Worm (Caenorhabditis elegans) whole organism, late embryonic: Measurements from ENCODE around the gene efhc-1.

Source experiments
- C08G9.2 ChIP-seq: sonication (generic microtip); optimal IDR thresholded peaks from 2 replicates; lab custom pipeline; 2016; ENCODE audit warnings: mild to moderate bottlenecking, missing genetic modification characterization, moderate library complexity, missing compliant biosample characterization
- Y22D7AL.16 ChIP-seq: sonication (generic microtip); optimal IDR thresholded peaks from 2 replicates; lab custom pipeline; 2016; ENCODE audit warnings: missing genetic modification characterization, missing compliant biosample characterization
- ahr-1 ChIP-seq: sonication (generic microtip); optimal IDR thresholded peaks from 2 replicates; lab custom pipeline; 2016; ENCODE audit warnings: missing genetic modification characterization, missing compliant biosample characterization
- ama-1 ChIP-seq: fragments of 150-350 bp; optimal IDR thresholded peaks from 2 replicates; lab custom pipeline; 2014
- ceh-14 ChIP-seq: sonication (generic microtip); optimal IDR thresholded peaks from 2 replicates; lab custom pipeline; 2016; ENCODE audit warnings: missing genotype, missing genetic modification characterization, missing compliant biosample characterization
- ceh-2 ChIP-seq: sonication (generic microtip); optimal IDR thresholded peaks from 2 replicates; lab custom pipeline; 2016; ENCODE audit warnings: missing genotype, missing genetic modification characterization, missing compliant biosample characterization
- ceh-22 ChIP-seq: sonication (generic microtip); optimal IDR thresholded peaks from 2 replicates; lab custom pipeline; 2017; ENCODE audit warnings: missing biosample characterization, missing genetic modification characterization
- ceh-24 ChIP-seq: sonication (generic microtip); optimal IDR thresholded peaks from 2 replicates; lab custom pipeline; 2016; ENCODE audit warnings: mild to moderate bottlenecking, missing genetic modification characterization, missing compliant biosample characterization
- ceh-31 ChIP-seq: sonication (generic microtip); optimal IDR thresholded peaks from 2 replicates; lab custom pipeline; 2016; ENCODE audit warnings: missing genetic modification characterization, missing compliant biosample characterization
- ceh-34 ChIP-seq: sonication (generic microtip); optimal IDR thresholded peaks from 2 replicates; lab custom pipeline; 2016; ENCODE audit warnings: mild to moderate bottlenecking, missing genetic modification characterization, missing compliant biosample characterization
- ceh-45 ChIP-seq: fragments of 200-800 bp; sonication (Bioruptor generic); IDR thresholded peaks from 2 replicates; pipeline ENCODE4 v1.3.6; 2022; ENCODE audit warnings: missing genetic modification reagents, missing genetic modification characterization, missing compliant biosample characterization
- ceh-9 ChIP-seq: sonication (generic microtip); optimal IDR thresholded peaks from 2 replicates; lab custom pipeline; 2016; ENCODE audit warnings: mild to moderate bottlenecking, missing genetic modification characterization, inconsistent platforms, missing compliant biosample characterization
- che-1 ChIP-seq: sonication (generic microtip); optimal IDR thresholded peaks from 2 replicates; lab custom pipeline; 2016; ENCODE audit warnings: mild to moderate bottlenecking, missing genetic modification characterization, missing compliant biosample characterization
- dmd-4 ChIP-seq: sonication (generic microtip); optimal IDR thresholded peaks from 2 replicates; lab custom pipeline; 2016; ENCODE audit warnings: borderline replicate concordance, missing genetic modification characterization, missing compliant biosample characterization
- elt-2 ChIP-seq: sonication (generic microtip); optimal IDR thresholded peaks from 2 replicates; lab custom pipeline; 2016; ENCODE audit warnings: missing genetic modification reagents, missing genetic modification characterization, missing compliant biosample characterization
- elt-4 ChIP-seq: sonication (generic microtip); optimal IDR thresholded peaks from 2 replicates; lab custom pipeline; 2016; ENCODE audit warnings: missing genetic modification characterization, missing compliant biosample characterization
- fkh-10 ChIP-seq: fragments of 150-350 bp; optimal IDR thresholded peaks from 2 replicates; lab custom pipeline; 2014; ENCODE audit warnings: missing biosample characterization, missing genetic modification reagents, missing genetic modification characterization
- gmeb-2 ChIP-seq: sonication (generic microtip); optimal IDR thresholded peaks from 2 replicates; lab custom pipeline; 2016; ENCODE audit warnings: missing genetic modification characterization, inconsistent platforms, missing compliant biosample characterization
- hlh-15 ChIP-seq: sonication (generic microtip); optimal IDR thresholded peaks from 2 replicates; lab custom pipeline; 2016; ENCODE audit warnings: missing genetic modification characterization, missing compliant biosample characterization
- hlh-30 ChIP-seq: sonication (generic microtip); optimal IDR thresholded peaks from 2 replicates; lab custom pipeline; 2017; ENCODE audit warnings: antibody characterized with exemption, missing genetic modification characterization, missing compliant biosample characterization; ENCODE audit not compliant: insufficient read depth
- hlh-6 ChIP-seq: sonication (generic microtip); optimal IDR thresholded peaks from 2 replicates; lab custom pipeline; 2016; ENCODE audit warnings: missing genotype, missing genetic modification characterization, missing compliant biosample characterization
- lin-11 ChIP-seq: fragments of 200-800 bp; sonication (Bioruptor generic); optimal IDR thresholded peaks from 2 replicates; lab custom pipeline; 2018; ENCODE audit warnings: mild to moderate bottlenecking, missing genetic modification characterization, missing compliant biosample characterization
- madf-2 ChIP-seq: sonication (generic microtip); optimal IDR thresholded peaks from 2 replicates; lab custom pipeline; 2017; ENCODE audit warnings: missing genetic modification characterization, missing compliant biosample characterization
- nfya-1 ChIP-seq: sonication (generic microtip); optimal IDR thresholded peaks from 2 replicates; lab custom pipeline; 2017; ENCODE audit warnings: missing genetic modification characterization, mild to moderate bottlenecking, missing compliant biosample characterization, antibody characterized with exemption, moderate library complexity
- nhr-11 ChIP-seq: fragments of 150-350 bp; optimal IDR thresholded peaks from 2 replicates; lab custom pipeline; 2014; ENCODE audit warnings: missing biosample characterization, missing genetic modification characterization
- nhr-232 ChIP-seq: sonication (generic microtip); optimal IDR thresholded peaks from 2 replicates; lab custom pipeline; 2016; ENCODE audit warnings: missing genetic modification characterization, missing compliant biosample characterization
- npax-4 ChIP-seq: sonication (generic microtip); optimal IDR thresholded peaks from 2 replicates; lab custom pipeline; 2016; ENCODE audit warnings: missing genetic modification characterization, missing compliant biosample characterization
- pat-9 ChIP-seq: fragments of 200-800 bp; sonication (Bioruptor generic); optimal IDR thresholded peaks from 2 replicates; lab custom pipeline; 2018; ENCODE audit warnings: mild to moderate bottlenecking, missing genetic modification characterization, moderate library complexity, missing compliant biosample characterization
- pha-4 ChIP-seq: fragments of 150-350 bp; optimal IDR thresholded peaks from 2 replicates; lab custom pipeline; 2018; ENCODE audit warnings: missing biosample characterization, missing genetic modification reagents, missing genetic modification characterization
- pqm-1 ChIP-seq: sonication (generic microtip); optimal IDR thresholded peaks from 2 replicates; lab custom pipeline; 2016; ENCODE audit warnings: missing genetic modification characterization, missing compliant biosample characterization
- rnt-1 ChIP-seq: sonication (generic microtip); optimal IDR thresholded peaks from 2 replicates; lab custom pipeline; 2016; ENCODE audit warnings: missing genetic modification characterization, missing compliant biosample characterization
- sox-2 ChIP-seq: fragments of 200-800 bp; sonication (Bioruptor generic); IDR thresholded peaks from 2 replicates; pipeline ENCODE4 v1.3.6; 2022; ENCODE audit warnings: missing genetic modification reagents, missing genetic modification characterization, missing compliant biosample characterization
- syd-9 ChIP-seq: sonication (generic microtip); optimal IDR thresholded peaks from 2 replicates; lab custom pipeline; 2016; ENCODE audit warnings: mild to moderate bottlenecking, missing genetic modification characterization, moderate library complexity, missing compliant biosample characterization
- tbx-7 ChIP-seq: sonication (generic microtip); optimal IDR thresholded peaks from 2 replicates; lab custom pipeline; 2016; ENCODE audit warnings: missing genotype, missing genetic modification characterization, missing compliant biosample characterization
- ttx-3 ChIP-seq: sonication (generic microtip); optimal IDR thresholded peaks from 2 replicates; lab custom pipeline; 2016; ENCODE audit warnings: missing genetic modification reagents, missing genetic modification characterization, missing compliant biosample characterization
- unc-3 ChIP-seq, 2 experiments: fragments of 200-800 bp in 1 of 2; sonication (Bioruptor generic) in 1 of 2; sonication (generic microtip) in 1 of 2; conservative IDR thresholded peaks in 1 of 2; optimal IDR thresholded peaks in 1 of 2; 2 replicates each; pipeline versions ENCODE4 v1.3.6 to Lab custom; 2016 to 2022; ENCODE audit warnings: missing compliant biosample characterization in 2 of 2, missing genetic modification characterization in 2 of 2, missing genetic modification reagents in 1 of 2
- unc-86 ChIP-seq: sonication (generic microtip); optimal IDR thresholded peaks from 2 replicates; lab custom pipeline; 2016; ENCODE audit warnings: missing genetic modification characterization, missing compliant biosample characterization
- zip-5 ChIP-seq: sonication (generic microtip); optimal IDR thresholded peaks from 2 replicates; lab custom pipeline; 2016; ENCODE audit warnings: missing genetic modification characterization, missing compliant biosample characterization

efhc-1 gene

DNA sequence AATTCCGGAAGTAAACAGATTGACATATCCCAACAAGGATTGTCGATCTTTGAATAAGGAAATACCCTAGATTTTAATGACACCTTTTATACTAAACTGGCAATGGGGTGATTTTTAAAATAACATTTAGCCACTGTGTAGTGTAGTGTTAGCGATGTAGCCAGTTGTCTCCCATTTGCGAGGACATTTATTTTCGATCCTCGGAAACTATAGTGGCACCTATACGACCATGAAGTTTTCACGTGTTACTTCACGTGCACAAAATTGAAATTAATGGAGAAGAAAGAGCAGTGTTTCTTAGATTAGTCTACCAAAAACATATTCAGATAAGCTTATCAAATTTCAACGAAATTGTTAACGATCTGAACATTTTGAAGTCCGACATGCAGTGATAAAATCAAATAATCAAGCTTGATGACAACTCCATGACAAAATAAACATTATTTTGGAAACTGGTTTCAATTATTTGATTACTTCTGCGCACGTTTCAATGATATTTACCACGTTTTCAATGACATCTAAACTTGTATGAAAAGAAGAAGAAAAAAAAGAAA is 24.8 kb upstream of the efhc-1 start, which contains the start of gene R07E3.4:
Gene R07E3.4 (minus strand): TSS at position 51 of the 554 bp plus-strand sequence.
- TF ChIP-seq elt-2 = no peak
- TF ChIP-seq, all 69 proteins: peak for 0

DNA sequence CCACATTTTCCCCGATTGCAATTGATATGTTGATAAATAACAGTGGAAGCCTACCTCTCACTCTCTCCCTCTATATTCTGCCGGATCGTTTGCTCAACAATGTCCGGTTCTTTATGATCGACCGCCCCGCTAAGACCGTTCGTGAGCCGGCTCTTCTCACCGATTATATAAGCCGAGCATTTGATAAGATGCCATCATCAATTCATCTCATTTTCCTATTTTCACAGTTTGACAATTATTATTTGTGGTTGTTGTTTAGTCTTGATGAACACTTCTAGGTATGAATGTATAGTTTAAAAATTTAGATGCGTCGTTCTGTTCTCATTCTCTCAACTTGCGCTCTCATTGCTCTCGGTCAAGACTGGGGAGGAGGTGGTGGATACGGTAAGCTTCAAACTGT is 22.0 kb upstream of the efhc-1 start, which contains the start of gene idpa-3:
Gene idpa-3 (plus strand): TSS at position 301 of the 400 bp plus-strand sequence.
- TF ChIP-seq ceh-9 = no peak
- TF ChIP-seq ceh-2 = no peak
- no peak for TF ChIP-seq fkh-10 (GFP tag; lab: Kevin White, UChicago)
- TF ChIP-seq ceh-34 (tag; lab: Kevin White, UChicago) = no peak
- TF ChIP-seq nhr-232 (tag; lab: Kevin White, UChicago) = no peak
- TF ChIP-seq hlh-6 (tag; lab: Kevin White, UChicago) = no peak
- no peak for TF ChIP-seq ceh-45 (GFP tag; lab: Robert Waterston, UW)
- no peak for TF ChIP-seq zip-5 (tag; lab: Kevin White, UChicago)
- TF ChIP-seq pha-4 (tag; lab: Kevin White, UChicago) = no peak
- TF ChIP-seq ceh-31 (tag; lab: Kevin White, UChicago) = no peak
- no peak for TF ChIP-seq che-1
- no peak for TF ChIP-seq rnt-1
- no peak for TF ChIP-seq hlh-30 (tag; lab: Kevin White, UChicago)
- TF ChIP-seq pat-9 (tag; lab: Kevin White, UChicago) = no peak
- TF ChIP-seq Y22D7AL.16 (tag; lab: Kevin White, UChicago) = no peak
- TF ChIP-seq ahr-1 = no peak
- no peak for TF ChIP-seq nfya-1 (tag; lab: Kevin White, UChicago)
- no peak for TF ChIP-seq ttx-3

ce11 chrX:10336592-10336991 is 21.6 kb upstream of the efhc-1 start:
- TF ChIP-seq C08G9.2 (tag; lab: Kevin White, UChicago) (no peak), hlh-15 (tag; lab: Kevin White, UChicago) (no peak), unc-3 (GFP tag; conservative IDR thresholded peaks at IDR 0.05; lab: Robert Waterston, UW) (0 out of 2 replicates have a peak, but pooled peaks have one; percentile 17), unc-3 (tag; optimal IDR thresholded peaks at IDR 0.05; lab: Kevin White, UChicago) (no peak), syd-9 (peak; percentile 14), che-1 (no peak), sox-2 (GFP tag; lab: Robert Waterston, UW) (no peak), elt-4 (peak; percentile 57)

DNA sequence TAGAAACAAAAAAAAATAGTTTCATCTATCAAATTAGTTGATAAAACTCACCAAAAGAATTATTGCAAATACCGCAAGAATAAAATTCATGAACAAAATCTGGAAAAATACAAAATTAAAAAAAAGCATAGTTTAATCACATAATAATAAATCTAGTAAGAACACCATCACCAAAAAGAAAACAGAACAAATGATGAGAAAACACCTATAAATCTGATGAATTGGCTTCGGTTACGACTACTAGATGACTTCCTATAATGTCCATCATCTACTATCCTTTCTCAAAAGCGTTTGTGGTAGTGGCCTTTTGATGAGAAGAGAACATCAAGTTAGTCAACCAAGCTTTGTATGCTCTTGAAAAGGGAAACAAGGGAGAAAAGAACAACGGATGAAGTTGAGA is 20.1 kb upstream of the efhc-1 start, which contains the start of gene cut-5:
Gene cut-5 (minus strand): TSS at position 101 of the 400 bp plus-strand sequence.
- no peak for TF ChIP-seq ceh-14 (tag; lab: Kevin White, UChicago)
- TF ChIP-seq ama-1 (lab: Kevin White, UChicago) = no peak
- no peak for TF ChIP-seq unc-86 (tag; lab: Kevin White, UChicago)
- no peak for TF ChIP-seq gmeb-2 (tag; lab: Kevin White, UChicago)
- TF ChIP-seq tbx-7 = no peak
- TF ChIP-seq ceh-22 (tag; lab: Kevin White, UChicago) = no peak
- TF ChIP-seq madf-2 (tag; lab: Kevin White, UChicago) = no peak
- TF ChIP-seq dmd-4 = no peak
- no peak for TF ChIP-seq pqm-1 (tag; lab: Kevin White, UChicago)
- no peak for TF ChIP-seq nhr-11 (tag; lab: Kevin White, UChicago)
- no peak for TF ChIP-seq hlh-30 (tag; lab: Kevin White, UChicago)
- no peak for TF ChIP-seq npax-4 (tag; lab: Kevin White, UChicago)
- no peak for TF ChIP-seq hlh-15 (tag; lab: Kevin White, UChicago)
- TF ChIP-seq lin-11 = no peak
- TF ChIP-seq che-1 = no peak
- no peak for TF ChIP-seq ceh-24 (tag; lab: Kevin White, UChicago)
- TF ChIP-seq, all 69 proteins: peak for 0
